Fruit fly (Drosophila melanogaster): Measurements from ENCODE around the gene CG44000.

dm6 chr2L:5005464-5005764 lies 37.7 kb upstream of the CG44000 start:
- TF ChIP-seq psq (optimal IDR thresholded peaks at IDR 0.05) (no peak), h (optimal IDR thresholded peaks at IDR 0.05) (no peak), Myc (optimal IDR thresholded peaks at IDR 0.05) (no peak), Sin3A (optimal IDR thresholded peaks at IDR 0.05) (no peak), ttk (optimal IDR thresholded peaks at IDR 0.05) (no peak), insv (optimal IDR thresholded peaks at IDR 0.05) (no peak)

Data from Kc167 (cell line).